Fruit fly (Drosophila melanogaster) whole organism, embryonic: ENCODE results near the gene SrpRalpha.

Source experiments
- Awh ChIP-seq: fragments of 200-800 bp; sonication (Bioruptor generic); IDR thresholded peaks from 2 replicates; pipeline ENCODE4, ENCODE4 v1.3.6; 2022; ENCODE audit warnings: missing biosample characterization, missing genetic modification characterization
- B-H1 ChIP-seq: fragments of 200-800 bp; sonication (Bioruptor generic); IDR thresholded peaks from 3 replicates; pipeline ENCODE4 v1.3.6; 2022; ENCODE audit warnings: missing biosample characterization, missing genetic modification characterization
- BEAF-32 ChIP-seq: fragments of 200-800 bp; sonication (Bioruptor generic); optimal IDR thresholded peaks from 3 replicates; lab custom pipeline; 2017; ENCODE audit warnings: missing biosample characterization, missing genetic modification characterization, mild to moderate bottlenecking, moderate library complexity, missing genetic modification reagents
- CG10366 ChIP-seq: fragments of 200-800 bp; sonication (Bioruptor generic); IDR thresholded peaks from 2 replicates; pipeline ENCODE4 v1.3.6; 2022; ENCODE audit warnings: missing biosample characterization, missing genetic modification characterization
- CG11504 ChIP-seq: fragments of 200-800 bp; sonication (Bioruptor generic); optimal IDR thresholded peaks from 3 replicates; lab custom pipeline; 2019; ENCODE audit warnings: missing biosample characterization, mild to moderate bottlenecking, missing genetic modification characterization, moderate library complexity
- CG13123 ChIP-seq: fragments of 200-800 bp; sonication (Bioruptor generic); optimal IDR thresholded peaks from 2 replicates; lab custom pipeline; 2016; ENCODE audit warnings: missing biosample characterization, missing genetic modification characterization
- CG16779 ChIP-seq: fragments of 200-800 bp; sonication (Bioruptor generic); IDR thresholded peaks from 2 replicates; pipeline ENCODE4 v1.3.6; 2022; ENCODE audit warnings: missing biosample characterization, missing genetic modification characterization
- CG18619 ChIP-seq: fragments of 200-800 bp; sonication (Bioruptor generic); optimal IDR thresholded peaks from 3 replicates; lab custom pipeline; 2017; ENCODE audit warnings: missing biosample characterization, mild to moderate bottlenecking, missing genetic modification characterization
- CG18764 ChIP-seq: fragments of 200-800 bp; sonication (Bioruptor generic); optimal IDR thresholded peaks from 3 replicates; lab custom pipeline; 2016; ENCODE audit warnings: missing biosample characterization, missing genetic modification characterization
- CG2678 ChIP-seq: fragments of 200-800 bp; sonication (Bioruptor generic); optimal IDR thresholded peaks from 3 replicates; lab custom pipeline; 2019; ENCODE audit warnings: missing biosample characterization, mild to moderate bottlenecking, missing genetic modification characterization, moderate library complexity
- CG3407 ChIP-seq: fragments of 200-800 bp; sonication (Bioruptor generic); optimal IDR thresholded peaks from 2 replicates; lab custom pipeline; 2018; ENCODE audit warnings: missing biosample characterization, mild to moderate bottlenecking, missing genetic modification characterization
- CG4360 ChIP-seq: fragments of 200-800 bp; sonication (Bioruptor generic); IDR thresholded peaks from 2 replicates; pipeline ENCODE4 v1.3.6; 2022; ENCODE audit warnings: missing biosample characterization, missing genetic modification characterization
- CG7357 ChIP-seq: fragments of 200-800 bp; sonication (Bioruptor generic); IDR thresholded peaks from 3 replicates; pipeline ENCODE4 v1.3.6; 2022; ENCODE audit warnings: missing biosample characterization, missing genetic modification characterization
- CG8281 ChIP-seq: fragments of 200-800 bp; sonication (Bioruptor generic); optimal IDR thresholded peaks from 2 replicates; lab custom pipeline; 2018; ENCODE audit warnings: missing biosample characterization, mild to moderate bottlenecking, missing genetic modification characterization, moderate library complexity
- CG8290 ChIP-seq, 3 experiments: fragments of 200-800 bp; sonication (Bioruptor generic); optimal IDR thresholded peaks; 2 replicates each; lab custom pipeline; 2016 to 2019; ENCODE audit warnings: missing biosample characterization in 3 of 3, missing genetic modification characterization in 3 of 3, mild to moderate bottlenecking in 2 of 3, moderate library complexity in 1 of 3
- CG9727 ChIP-seq: fragments of 200-800 bp; sonication (Bioruptor generic); optimal IDR thresholded peaks from 3 replicates; lab custom pipeline; 2017; ENCODE audit warnings: missing biosample characterization, mild to moderate bottlenecking, missing genetic modification characterization
- CG9932 ChIP-seq: fragments of 200-800 bp; sonication (Bioruptor generic); IDR thresholded peaks from 2 replicates; pipeline ENCODE4 v1.3.6; 2022; ENCODE audit warnings: missing biosample characterization, missing genetic modification characterization
- D19B ChIP-seq: fragments of 200-800 bp; sonication (Bioruptor generic); optimal IDR thresholded peaks from 2 replicates; lab custom pipeline; 2017; ENCODE audit warnings: missing biosample characterization, mild to moderate bottlenecking, missing genetic modification characterization
- Dref ChIP-seq: fragments of 200-800 bp; sonication (Bioruptor generic); IDR thresholded peaks from 2 replicates; pipeline ENCODE4 v1.3.6; 2022; ENCODE audit warnings: missing biosample characterization, missing genetic modification characterization
- E2f2 ChIP-seq: fragments of 200-800 bp; sonication (Bioruptor generic); IDR thresholded peaks from 2 replicates; pipeline ENCODE4 v1.3.6; 2022; ENCODE audit warnings: missing biosample characterization, missing genetic modification characterization
- Fer3 ChIP-seq: fragments of 200-800 bp; sonication (Bioruptor generic); optimal IDR thresholded peaks from 2 replicates; lab custom pipeline; 2018; ENCODE audit warnings: missing biosample characterization, mild to moderate bottlenecking, missing genetic modification characterization, moderate library complexity
- Gug ChIP-seq: fragments of 200-800 bp; sonication (Bioruptor generic); IDR thresholded peaks from 4 replicates; pipeline ENCODE4 v1.3.6; 2022; ENCODE audit warnings: missing biosample characterization, missing genetic modification characterization
- H15 ChIP-seq: fragments of 200-800 bp; sonication (Bioruptor generic); IDR thresholded peaks from 3 replicates; pipeline ENCODE4 v1.3.6; 2022; ENCODE audit warnings: missing biosample characterization, missing genetic modification characterization
- HLH54F ChIP-seq: fragments of 200-800 bp; sonication (Bioruptor generic); optimal IDR thresholded peaks from 3 replicates; lab custom pipeline; 2016; ENCODE audit warnings: missing biosample characterization, missing genetic modification characterization
- HmgD ChIP-seq: fragments of 200-800 bp; sonication (Bioruptor generic); optimal IDR thresholded peaks from 3 replicates; lab custom pipeline; 2016; ENCODE audit warnings: missing biosample characterization, missing genetic modification characterization
- Hmr ChIP-seq: fragments of 200-800 bp; sonication (Bioruptor generic); optimal IDR thresholded peaks from 3 replicates; lab custom pipeline; 2017; ENCODE audit warnings: mild to moderate bottlenecking, missing biosample characterization, missing genetic modification reagents, missing genetic modification characterization
- Hr51 ChIP-seq, 2 experiments: fragments of 200-800 bp; sonication (Bioruptor generic); optimal IDR thresholded peaks; 2 replicates in 1 of 2; 3 replicates in 1 of 2; lab custom pipeline; 2016 to 2018; ENCODE audit warnings: missing biosample characterization in 2 of 2, missing genetic modification characterization in 2 of 2, mild to moderate bottlenecking in 1 of 2, moderate library complexity in 1 of 2
- Hr78 ChIP-seq, 2 experiments: fragments of 200-800 bp in 1 of 2; fragments of >200 bp in 1 of 2; sonication (Bioruptor generic) in 1 of 2; optimal IDR thresholded peaks; 2 replicates each; lab custom pipeline; 2017 to 2019; ENCODE audit warnings: missing biosample characterization in 2 of 2, missing genetic modification characterization in 2 of 2, mild to moderate bottlenecking in 1 of 2, moderate library complexity in 1 of 2
- MESR4 ChIP-seq: fragments of 200-800 bp; sonication (Bioruptor generic); optimal IDR thresholded peaks from 2 replicates; lab custom pipeline; 2018; ENCODE audit warnings: missing biosample characterization, mild to moderate bottlenecking, missing genetic modification characterization, moderate library complexity
- NK7.1 ChIP-seq: fragments of 200-800 bp; sonication (Bioruptor generic); optimal IDR thresholded peaks from 3 replicates; lab custom pipeline; 2016; ENCODE audit warnings: missing biosample characterization, missing genetic modification characterization
- Neu2 ChIP-seq: fragments of 200-800 bp; sonication (Bioruptor generic); optimal IDR thresholded peaks from 3 replicates; lab custom pipeline; 2016; ENCODE audit warnings: missing biosample characterization, missing genetic modification characterization, borderline replicate concordance
- Oaz ChIP-seq: fragments of 200-800 bp; sonication (Bioruptor generic); IDR thresholded peaks from 2 replicates; pipeline ENCODE4 v1.3.6; 2022; ENCODE audit warnings: missing biosample characterization, missing genetic modification characterization
- Rfx ChIP-seq: fragments of 200-800 bp; sonication (Bioruptor generic); IDR thresholded peaks from 2 replicates; pipeline ENCODE4 v1.3.6; 2022; ENCODE audit warnings: missing biosample characterization, missing genetic modification characterization
- Rx ChIP-seq: fragments of 200-800 bp; sonication (Bioruptor generic); IDR thresholded peaks from 2 replicates; pipeline ENCODE4 v1.3.6; 2022; ENCODE audit warnings: missing biosample characterization, missing genetic modification characterization
- amos ChIP-seq: fragments of 200-800 bp; sonication (Bioruptor generic); IDR thresholded peaks from 2 replicates; pipeline ENCODE4 v1.3.6; 2022; ENCODE audit warnings: missing biosample characterization, missing genetic modification characterization; ENCODE audit not compliant: partially characterized antibody
- az2 ChIP-seq: fragments of 200-800 bp; sonication (Bioruptor generic); optimal IDR thresholded peaks from 3 replicates; lab custom pipeline; 2016; ENCODE audit warnings: missing biosample characterization, missing genetic modification characterization
- chinmo ChIP-seq: fragments of 200-800 bp; sonication (Bioruptor generic); IDR thresholded peaks from 4 replicates; pipeline ENCODE4 v1.3.6; 2022; ENCODE audit warnings: missing biosample characterization, missing genetic modification characterization; ENCODE audit not compliant: partially characterized antibody
- fd3F ChIP-seq: fragments of 200-800 bp; sonication (Bioruptor generic); optimal IDR thresholded peaks from 2 replicates; lab custom pipeline; 2018; ENCODE audit warnings: missing biosample characterization, mild to moderate bottlenecking, missing genetic modification characterization, moderate library complexity
- hb ChIP-seq: fragments of 200-800 bp; sonication (Bioruptor generic); IDR thresholded peaks from 3 replicates; pipeline ENCODE4 v1.3.6; 2022; ENCODE audit warnings: missing biosample characterization, missing genetic modification characterization; ENCODE audit not compliant: partially characterized antibody
- jumu ChIP-seq: fragments of 200-800 bp; sonication (Bioruptor generic); optimal IDR thresholded peaks from 3 replicates; lab custom pipeline; 2016; ENCODE audit warnings: missing biosample characterization, missing genetic modification characterization
- nerfin-2 ChIP-seq: fragments of 200-800 bp; sonication (Bioruptor generic); IDR thresholded peaks from 2 replicates; pipeline ENCODE4 v1.3.6; 2022; ENCODE audit warnings: missing biosample characterization, missing genetic modification characterization; ENCODE audit not compliant: partially characterized antibody
- prd ChIP-seq, 3 experiments: fragments of >200 bp in 2 of 3; fragments of 200-800 bp in 1 of 3; sonication (Bioruptor generic) in 1 of 3; optimal IDR thresholded peaks in 2 of 3; IDR thresholded peaks in 1 of 3; 2 replicates in 2 of 3; 3 replicates in 1 of 3; pipeline versions ENCODE4 v1.3.6 to Lab custom; 2017 to 2022; ENCODE audit warnings: missing biosample characterization in 1 of 3, missing genetic modification characterization in 1 of 3
- psq ChIP-seq: fragments of 200-800 bp; sonication (Bioruptor generic); optimal IDR thresholded peaks from 2 replicates; lab custom pipeline; 2017; ENCODE audit warnings: missing biosample characterization, missing genetic modification characterization
- ranshi ChIP-seq: fragments of 200-800 bp; sonication (Bioruptor generic); IDR thresholded peaks from 2 replicates; pipeline ENCODE4 v1.3.6; 2022; ENCODE audit warnings: missing biosample characterization, missing genetic modification characterization
- scrt ChIP-seq: fragments of 200-800 bp; sonication (Bioruptor generic); optimal IDR thresholded peaks from 2 replicates; lab custom pipeline; 2018; ENCODE audit warnings: missing biosample characterization, mild to moderate bottlenecking, missing genetic modification characterization, moderate library complexity
- sens-2 ChIP-seq: fragments of 200-800 bp; sonication (Bioruptor generic); IDR thresholded peaks from 2 replicates; pipeline ENCODE4 v1.3.6; 2022; ENCODE audit warnings: missing biosample characterization, missing genetic modification characterization
- tin ChIP-seq: fragments of 200-800 bp; sonication (Bioruptor generic); optimal IDR thresholded peaks from 3 replicates; lab custom pipeline; 2016; ENCODE audit warnings: missing biosample characterization, missing genetic modification characterization
- tna ChIP-seq: fragments of 200-800 bp; sonication (Bioruptor generic); IDR thresholded peaks from 2 replicates; pipeline ENCODE4 v1.3.6; 2022; ENCODE audit warnings: missing biosample characterization, missing genetic modification characterization; ENCODE audit not compliant: partially characterized antibody
- ttk ChIP-seq: fragments of 200-800 bp; sonication (Bioruptor generic); IDR thresholded peaks from 2 replicates; pipeline ENCODE4 v2.1.2; 2022; ENCODE audit warnings: missing biosample characterization, missing genetic modification characterization
- wek ChIP-seq: fragments of 200-800 bp; sonication (Bioruptor generic); optimal IDR thresholded peaks from 3 replicates; lab custom pipeline; 2018; ENCODE audit warnings: missing biosample characterization, mild to moderate bottlenecking, missing genetic modification characterization, moderate library complexity

The SrpRalpha gene

dm6 chrX:11149201-11149600 lies 20.3 kb upstream of the SrpRalpha start, which contains the start of gene Lint-1 (continued):
- TF ChIP-seq ranshi (GFP tag; lab: Robert Waterston, UW): no peak
- TF ChIP-seq jumu (GFP tag; lab: Kevin White, UChicago): peak; percentile 7
- no peak for TF ChIP-seq hb (GFP tag; lab: Robert Waterston, UW)
- no peak for TF ChIP-seq CG8281 (tag; lab: Kevin White, UChicago)
- no peak for TF ChIP-seq CG10366
- TF ChIP-seq fd3F (GFP tag; lab: Kevin White, UChicago): no peak
- TF ChIP-seq Awh (GFP tag; lab: Robert Waterston, UW): no peak
- peak; percentile 23 for TF ChIP-seq HLH54F (GFP tag; lab: Kevin White, UChicago)
- no peak for TF ChIP-seq CG18619 (GFP tag; lab: Kevin White, UChicago)
- no peak for TF ChIP-seq sens-2 (GFP tag; lab: Robert Waterston, UW)
- no peak for TF ChIP-seq HmgD
- TF ChIP-seq Oaz: no peak
- peak; percentile 15 for TF ChIP-seq CG11504 (tag; lab: Kevin White, UChicago)
- no peak for TF ChIP-seq CG3407 (GFP tag; lab: Kevin White, UChicago)
- no peak for TF ChIP-seq scrt (GFP tag; lab: Kevin White, UChicago)
- no peak for TF ChIP-seq psq (GFP tag; lab: Kevin White, UChicago)
- TF ChIP-seq nerfin-2 (GFP tag; lab: Robert Waterston, UW): no peak
- TF ChIP-seq MESR4 (GFP tag; lab: Kevin White, UChicago): no peak
- no peak for TF ChIP-seq Rx (GFP tag; lab: Robert Waterston, UW)
- no peak for TF ChIP-seq wek (GFP tag; lab: Kevin White, UChicago)
- TF ChIP-seq CG9932 (GFP tag; lab: Robert Waterston, UW): peak; percentile 41; the same call in 1 of the 2 replicates
- peak; percentile 18 for TF ChIP-seq CG2678
- TF ChIP-seq chinmo (GFP tag; lab: Robert Waterston, UW): no peak
- TF ChIP-seq Rfx: 0 out of 2 replicates have a peak, but pooled peaks have one; percentile 33
- TF ChIP-seq amos: no peak
- TF ChIP-seq CG18764 (GFP tag; lab: Kevin White, UChicago): no peak
- peak; percentile 21; the same call in 1 of the 2 replicates for TF ChIP-seq E2f2 (GFP tag; lab: Robert Waterston, UW)
- TF ChIP-seq Dref (GFP tag; lab: Robert Waterston, UW): no peak
- peak; percentile 47; the same call in 1 of the 3 replicates for TF ChIP-seq CG7357 (GFP tag; lab: Robert Waterston, UW)
- TF ChIP-seq Hmr (GFP tag; lab: Kevin White, UChicago): peak; percentile 6
- no peak for TF ChIP-seq Hr78 (GFP tag; optimal IDR thresholded peaks at IDR 0.05; lab: Kevin White, UChicago)
- TF ChIP-seq prd (optimal IDR thresholded peaks at IDR 0.05; lab: Kevin White, UChicago): no peak
- peak; percentile 46; the same call in 1 of the 3 replicates for TF ChIP-seq prd (GFP tag; IDR thresholded peaks at IDR 0.05; lab: Robert Waterston, UW)
- no peak for TF ChIP-seq Hr51 (GFP tag; optimal IDR thresholded peaks at IDR 0.05; lab: Kevin White, UChicago)
- no peak for TF ChIP-seq CG8290 (GFP tag; optimal IDR thresholded peaks at IDR 0.05; lab: Kevin White, UChicago)
- TF ChIP-seq CG8290 (tag; optimal IDR thresholded peaks at IDR 0.05; lab: Kevin White, UChicago): peak in 1 of 2 experiments; percentile 59
- no peak for TF ChIP-seq Gug (GFP tag; lab: Robert Waterston, UW)
- peak; percentile 37 for TF ChIP-seq BEAF-32 (GFP tag; lab: Kevin White, UChicago)
- no peak for TF ChIP-seq B-H1 (GFP tag; lab: Robert Waterston, UW)
- TF ChIP-seq tin: no peak
- TF ChIP-seq CG4360 (GFP tag; lab: Robert Waterston, UW): no peak
- TF ChIP-seq CG16779 (GFP tag; lab: Robert Waterston, UW): no peak
- no peak for TF ChIP-seq Neu2 (GFP tag; lab: Kevin White, UChicago)
- TF ChIP-seq az2 (GFP tag; lab: Kevin White, UChicago): no peak
- TF ChIP-seq ttk (GFP tag; lab: Robert Waterston, UW): no peak
- TF ChIP-seq D19B (GFP tag; lab: Kevin White, UChicago): no peak
- TF ChIP-seq NK7.1 (GFP tag; lab: Kevin White, UChicago): no peak
- TF ChIP-seq tna (GFP tag; lab: Robert Waterston, UW): no peak
- TF ChIP-seq CG9727: no peak
- TF ChIP-seq Fer3 (tag; lab: Kevin White, UChicago): peak; percentile 2
- TF ChIP-seq H15 (GFP tag; lab: Robert Waterston, UW): no peak
- no peak for TF ChIP-seq CG13123
